Fruit fly (Drosophila melanogaster): ENCODE measurements around the gene bumpel.

DNA sequence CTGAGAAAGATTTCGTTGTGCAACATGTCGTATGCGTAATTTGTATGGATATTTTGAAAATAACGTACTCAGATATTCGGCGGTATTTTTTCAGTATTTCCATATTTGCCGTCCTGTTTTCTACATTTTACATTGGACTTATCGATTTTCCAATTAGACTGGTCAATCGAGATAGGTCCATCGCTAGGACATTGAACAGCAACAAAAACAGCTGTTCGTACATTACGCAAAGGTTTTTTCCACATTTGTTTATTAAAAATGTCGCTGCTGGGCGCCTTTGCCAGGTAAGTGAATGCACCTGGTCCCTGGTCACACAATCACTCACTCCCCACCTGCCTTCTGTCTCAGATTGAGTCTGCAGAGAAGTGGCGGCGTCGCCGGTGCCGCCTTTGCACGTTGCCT lies 10.7 kb downstream of the bumpel start, which contains the start of gene mRpL40:
- no peak for TF ChIP-seq kay (GFP tag; ENCODE audit: borderline replicate concordance)
- no peak for TF ChIP-seq Hr96 (GFP tag; optimal IDR thresholded peaks at IDR 0.05)
- TF ChIP-seq Mnt (GFP tag; optimal IDR thresholded peaks at IDR 0.05), result no peak
- no peak for TF ChIP-seq CG7101 (tag; optimal IDR thresholded peaks at IDR 0.05)

Measured in whole organism, adult.